Fruit fly (Drosophila melanogaster) S2 (cell line): ENCODE data around the gene Amacr.

Experiments used
- CG8478 ChIP-seq: fragments of >200 bp; optimal IDR thresholded peaks from 2 replicates; lab custom pipeline; 2018
- CTCF ChIP-seq, 2 experiments: fragments of >200 bp; optimal IDR thresholded peaks; 2 replicates each; lab custom pipeline; 2018

Amacr gene

dm6 chr2L:20758188-20758846, 6.2 kb upstream of the Amacr start:
- TF ChIP-seq CG8478 (no peak), CTCF (optimal IDR thresholded peaks at IDR 0.05; lab: Kevin White, UChicago) (no peak)

dm6 chr2L:20757808-20758187, 5.7 kb upstream of the Amacr start, which contains the start of the genes Rhau and dia:
Gene Rhau (minus strand): TSS chr2L:20757985.
Gene dia (plus strand): TSS chr2L:20758144.
- no peak for TF ChIP-seq CG8478
- TF ChIP-seq CTCF (optimal IDR thresholded peaks at IDR 0.05; lab: Kevin White, UChicago), result peak in 1 of 2 experiments; percentile 35

- TF ChIP-seq CG8478, result no peak
- no peak for TF ChIP-seq CTCF (optimal IDR thresholded peaks at IDR 0.05; lab: Kevin White, UChicago)
Measured at dm6 chr2L:20735121-20735855, 16.9 kb downstream of the Amacr start.

- TF ChIP-seq CTCF (optimal IDR thresholded peaks at IDR 0.05; lab: Kevin White, UChicago) (no peak), CG8478 (no peak)
Measured at dm6 chr2L:20734687-20735088, 17.5 kb downstream of the Amacr start.

dm6 chr2L:20734066-20734686, 18.0 kb downstream of the Amacr start, which contains the start of gene TM9SF2:
Gene TM9SF2 (minus strand): TSS chr2L:20734309.
- TF ChIP-seq CG8478 (no peak), CTCF (optimal IDR thresholded peaks at IDR 0.05; lab: Kevin White, UChicago) (no peak)

- TF ChIP-seq CG8478, result no peak
- no peak for TF ChIP-seq CTCF (optimal IDR thresholded peaks at IDR 0.05; lab: Kevin White, UChicago)
Measured at dm6 chr2L:20733025-20733424, 19.1 kb downstream of the Amacr start.

dm6 chr2L:20730182-20730581, 22.0 kb downstream of the Amacr start, which contains the start of gene CarT:
Gene CarT (minus strand): TSS chr2L:20730282.
- TF ChIP-seq CTCF (optimal IDR thresholded peaks at IDR 0.05; lab: Kevin White, UChicago) (no peak), CG8478 (no peak)

- TF ChIP-seq CG8478 (no peak), CTCF (optimal IDR thresholded peaks at IDR 0.05; lab: Kevin White, UChicago) (no peak)
Measured at dm6 chr2L:20726451-20726850, 25.7 kb downstream of the Amacr start, which contains the start of gene CG9316. Gene CG9316 (minus strand): TSS chr2L:20726551.

dm6 chr2L:20724024-20724423, 28.1 kb downstream of the Amacr start:
- TF ChIP-seq CG8478, result no peak
- TF ChIP-seq CTCF (optimal IDR thresholded peaks at IDR 0.05; lab: Kevin White, UChicago), result no peak

dm6 chr2L:20721456-20721855, 30.7 kb downstream of the Amacr start:
- no peak for TF ChIP-seq CG8478
- TF ChIP-seq CTCF (optimal IDR thresholded peaks at IDR 0.05; lab: Kevin White, UChicago), result no peak

dm6 chr2L:20720011-20720410, 32.1 kb downstream of the Amacr start:
- no peak for TF ChIP-seq CTCF (optimal IDR thresholded peaks at IDR 0.05; lab: Kevin White, UChicago)
- TF ChIP-seq CG8478, result no peak

dm6 chr2L:20716712-20717111, 35.4 kb downstream of the Amacr start:
- TF ChIP-seq CTCF (optimal IDR thresholded peaks at IDR 0.05; lab: Kevin White, UChicago) (no peak), CG8478 (no peak)

- no peak for TF ChIP-seq CG8478
- no peak for TF ChIP-seq CTCF (optimal IDR thresholded peaks at IDR 0.05; lab: Kevin White, UChicago)
Measured at dm6 chr2L:20716077-20716476, 36.1 kb downstream of the Amacr start.

- no peak for TF ChIP-seq CG8478
- TF ChIP-seq CTCF (optimal IDR thresholded peaks at IDR 0.05; lab: Kevin White, UChicago), result no peak
Measured at dm6 chr2L:20714468-20715404, 37.4 kb downstream of the Amacr start, which contains the start of gene Hr38. Gene Hr38 (minus strand): TSS chr2L:20714588.
